Worm (Caenorhabditis elegans): Measurements from ENCODE around the gene ptr-5.

DNA sequence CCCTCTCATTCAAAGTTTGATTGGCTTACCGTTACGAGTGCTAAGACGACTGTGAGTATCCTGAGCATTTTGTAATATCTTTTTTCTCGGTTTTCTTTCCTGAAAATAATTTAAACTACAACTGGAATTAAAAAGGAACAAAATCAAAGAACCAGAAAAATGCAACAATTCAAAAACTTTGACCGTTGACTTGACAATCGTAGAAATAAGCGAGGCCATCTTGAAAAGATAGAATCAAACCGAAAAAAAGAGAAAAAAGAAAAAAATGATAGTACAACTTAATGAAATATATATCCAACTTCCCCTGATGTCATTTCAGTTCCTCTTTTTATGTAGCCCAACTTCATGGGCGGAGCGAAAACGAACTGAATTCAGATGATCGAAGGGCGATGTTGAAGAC lies 56.1 kb downstream of the ptr-5 start, which contains the start of gene F10D7.3:
- TF ChIP-seq nhr-77 (tag; optimal IDR thresholded peaks at IDR 0.05) (no peak), unc-39 (tag; optimal IDR thresholded peaks at IDR 0.05) (no peak), unc-62 (GFP tag; optimal IDR thresholded peaks at IDR 0.05 in 1 of 2) (no peak), unc-62 (tag; optimal IDR thresholded peaks at IDR 0.05) (no peak), lin-39 (tag; optimal IDR thresholded peaks at IDR 0.05) (no peak)

Data from whole organism, L4 larva.